Fruit fly (Drosophila melanogaster): ENCODE data around the gene CAH2.

The CAH2 gene

dm6 chr3L:12131918-12132317, 45.5 kb upstream of the CAH2 start, which contains the start of gene DEF8 (continued):
- TF ChIP-seq sc (optimal IDR thresholded peaks at IDR 0.05) = no peak
- peak; percentile 65 for TF ChIP-seq sc (GFP tag; optimal IDR thresholded peaks at IDR 0.05)
- no peak for TF ChIP-seq pita (GFP tag; optimal IDR thresholded peaks at IDR 0.05)
- TF ChIP-seq CG43689 (GFP tag; IDR thresholded peaks at IDR 0.05) = peak; percentile 73
- no peak for TF ChIP-seq B-H2 (GFP tag; optimal IDR thresholded peaks at IDR 0.05)
- TF ChIP-seq CG6175 (GFP tag; IDR thresholded peaks at IDR 0.05) = no peak
- no peak for TF ChIP-seq pum (GFP tag; optimal IDR thresholded peaks at IDR 0.05)
- TF ChIP-seq croc (GFP tag; conservative IDR thresholded peaks at IDR 0.05) = peak; percentile 69
- TF ChIP-seq CG13424 (tag; optimal IDR thresholded peaks at IDR 0.05) = peak; percentile 87
- TF ChIP-seq CG14667 (GFP tag; IDR thresholded peaks at IDR 0.05) = peak; percentile 54; the same call in 1 of the 2 replicates
- peak; percentile 63 for TF ChIP-seq lbe (GFP tag; optimal IDR thresholded peaks at IDR 0.05)
- TF ChIP-seq CG17359 (tag; optimal IDR thresholded peaks at IDR 0.05) = peak; percentile 91
- TF ChIP-seq stc (GFP tag; IDR thresholded peaks at IDR 0.05) = peak; percentile 91
- TF ChIP-seq CG13775 (GFP tag; optimal IDR thresholded peaks at IDR 0.05) = peak; percentile 81
- TF ChIP-seq Deaf1 (tag; optimal IDR thresholded peaks at IDR 0.05) = peak; percentile 71
- TF ChIP-seq CG6791 (GFP tag; IDR thresholded peaks at IDR 0.05; ENCODE audit: partially characterized antibody) = no peak
- no peak for TF ChIP-seq CG4282 (GFP tag; optimal IDR thresholded peaks at IDR 0.05)
- peak; percentile 59 for TF ChIP-seq Fer2 (tag; optimal IDR thresholded peaks at IDR 0.05)
- TF ChIP-seq CG7963 (GFP tag; IDR thresholded peaks at IDR 0.05; ENCODE audit: partially characterized antibody) = no peak
- TF ChIP-seq run (tag; optimal IDR thresholded peaks at IDR 0.05) = peak; percentile 67
- TF ChIP-seq bigmax (GFP tag; optimal IDR thresholded peaks at IDR 0.05) = no peak
- peak; percentile 55 for TF ChIP-seq Hand (GFP tag; optimal IDR thresholded peaks at IDR 0.05)
- peak; percentile 1 for TF ChIP-seq CG3838 (GFP tag; optimal IDR thresholded peaks at IDR 0.05)
- TF ChIP-seq CG7556 (GFP tag; optimal IDR thresholded peaks at IDR 0.05) = peak; percentile 80
- TF ChIP-seq Hr3 (GFP tag; optimal IDR thresholded peaks at IDR 0.05) = peak; percentile 86
- peak; percentile 91 for TF ChIP-seq ranshi (GFP tag; IDR thresholded peaks at IDR 0.05)
- TF ChIP-seq da (GFP tag; optimal IDR thresholded peaks at IDR 0.05) = no peak
- TF ChIP-seq Dll (GFP tag; IDR thresholded peaks at IDR 0.05; ENCODE audit: partially characterized antibody) = peak; percentile 49; the same call in 1 of the 4 replicates
- peak; percentile 90 for TF ChIP-seq lab (GFP tag; optimal IDR thresholded peaks at IDR 0.05)
- peak; percentile 87 for TF ChIP-seq Ada2b (GFP tag; IDR thresholded peaks at IDR 0.05)
- TF ChIP-seq hth (optimal IDR thresholded peaks at IDR 0.05) = no peak
- TF ChIP-seq Sry-δ (GFP tag; optimal IDR thresholded peaks at IDR 0.05) = peak; percentile 44
- peak; percentile 93 for TF ChIP-seq Sox102F (GFP tag; optimal IDR thresholded peaks at IDR 0.05)
- TF ChIP-seq sens-2 (GFP tag; IDR thresholded peaks at IDR 0.05) = peak; percentile 76; the same call in 1 of the 2 replicates
- TF ChIP-seq Doc3 (GFP tag; IDR thresholded peaks at IDR 0.05; ENCODE audit: partially characterized antibody) = no peak
- no peak for TF ChIP-seq Gsc (GFP tag; IDR thresholded peaks at IDR 0.05)
- TF ChIP-seq CG9797 (GFP tag; optimal IDR thresholded peaks at IDR 0.05) = peak; percentile 31
- TF ChIP-seq ham (GFP tag; IDR thresholded peaks at IDR 0.05) = no peak
- no peak for TF ChIP-seq abd-A (tag; optimal IDR thresholded peaks at IDR 0.05)
- peak; percentile 41; the same call in 1 of the 2 replicates for TF ChIP-seq rib (GFP tag; IDR thresholded peaks at IDR 0.05)
- no peak for TF ChIP-seq jigr1 (GFP tag; IDR thresholded peaks at IDR 0.05)
- no peak for TF ChIP-seq Dip2 (GFP tag; IDR thresholded peaks at IDR 0.05)
- peak; percentile 60 for TF ChIP-seq Dad (GFP tag; optimal IDR thresholded peaks at IDR 0.05)
- TF ChIP-seq Ptx1 (GFP tag; IDR thresholded peaks at IDR 0.05) = peak; percentile 88
- TF ChIP-seq CG11247 (GFP tag; IDR thresholded peaks at IDR 0.05) = peak; percentile 62
- TF ChIP-seq Mes4 (GFP tag; optimal IDR thresholded peaks at IDR 0.05) = peak; percentile 6
- peak; percentile 38 for TF ChIP-seq CG13123 (GFP tag; optimal IDR thresholded peaks at IDR 0.05)
- peak; percentile 42 for TF ChIP-seq CG10431 (GFP tag; optimal IDR thresholded peaks at IDR 0.05)
- TF ChIP-seq tll (GFP tag; optimal IDR thresholded peaks at IDR 0.05) = no peak
- peak; percentile 18 for TF ChIP-seq CG7745 (tag; optimal IDR thresholded peaks at IDR 0.05)
- peak; percentile 90 for TF ChIP-seq ase (GFP tag; IDR thresholded peaks at IDR 0.05)
- peak; percentile 18 for TF ChIP-seq fu2 (GFP tag; optimal IDR thresholded peaks at IDR 0.05)
